Fruit fly (Drosophila melanogaster): ENCODE results near the gene CG1545.

CG1545 gene

dm6 chrX:11053456-11053855 is 6.0 kb downstream of the CG1545 start, which contains the start of gene CG1552:
Gene CG1552, minus strand, starts transcription at chrX:11053556.
- no peak for TF ChIP-seq CG8632 (GFP tag; optimal IDR thresholded peaks at IDR 0.05)
- no peak for TF ChIP-seq fd59A (GFP tag; optimal IDR thresholded peaks at IDR 0.05)
- no peak for TF ChIP-seq Blimp-1 (GFP tag; optimal IDR thresholded peaks at IDR 0.05)
- no peak for TF ChIP-seq CG15336 (GFP tag; IDR thresholded peaks at IDR 0.05)
- no peak for TF ChIP-seq CG6854 (GFP tag; optimal IDR thresholded peaks at IDR 0.05)
- no peak for TF ChIP-seq net (GFP tag; optimal IDR thresholded peaks at IDR 0.05)
- TF ChIP-seq pdm3 (GFP tag; optimal IDR thresholded peaks at IDR 0.05): no peak
- no peak for TF ChIP-seq eg (GFP tag; IDR thresholded peaks at IDR 0.05)
- no peak for TF ChIP-seq CG7368 (GFP tag; optimal IDR thresholded peaks at IDR 0.05)
- no peak for TF ChIP-seq CG1621 (tag; optimal IDR thresholded peaks at IDR 0.05)

dm6 chrX:11044456-11044855 is 15.0 kb downstream of the CG1545 start, which contains the start of gene SmydA-4:
Gene SmydA-4, plus strand, starts transcription at chrX:11044756.
- no peak for TF ChIP-seq CG6276 (GFP tag; optimal IDR thresholded peaks at IDR 0.05)
- TF ChIP-seq Hr39 (GFP tag; optimal IDR thresholded peaks at IDR 0.05): no peak
- no peak for TF ChIP-seq achi (GFP tag; optimal IDR thresholded peaks at IDR 0.05)
- no peak for TF ChIP-seq CG11762 (GFP tag; optimal IDR thresholded peaks at IDR 0.05; ENCODE audit: insufficient read depth)
- no peak for TF ChIP-seq CG11294 (GFP tag; IDR thresholded peaks at IDR 0.05)
- no peak for TF ChIP-seq CG7368 (GFP tag; optimal IDR thresholded peaks at IDR 0.05)
- TF ChIP-seq fkh (GFP tag; optimal IDR thresholded peaks at IDR 0.05): no peak

DNA sequence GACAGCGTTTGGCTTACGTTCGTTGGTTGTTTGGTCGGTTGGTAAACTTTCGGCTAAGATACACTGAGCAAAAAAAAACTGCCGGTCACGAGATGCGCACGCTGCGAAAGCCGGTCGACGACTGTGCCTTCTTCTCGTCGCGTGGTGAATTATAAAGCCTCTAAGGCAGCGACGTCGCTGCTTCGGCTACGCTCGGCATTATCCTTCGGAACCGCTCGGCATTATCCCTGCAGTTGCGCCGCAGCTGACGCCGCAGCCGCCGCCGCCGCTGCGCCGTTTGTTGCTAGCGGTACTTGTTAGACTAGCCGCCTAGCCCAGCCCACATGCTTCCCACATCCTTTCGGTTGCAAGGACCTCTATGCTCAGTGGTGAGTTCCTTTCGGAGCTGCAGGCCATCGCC is 19.6 kb downstream of the CG1545 start, which contains the start of gene vex:
TSS of gene vex (minus strand) at position 114 of the 400 bp plus-strand sequence.
- TF ChIP-seq CG10669 (GFP tag; optimal IDR thresholded peaks at IDR 0.05): no peak
- no peak for TF ChIP-seq CG11762 (GFP tag; optimal IDR thresholded peaks at IDR 0.05; ENCODE audit: insufficient read depth)
- no peak for TF ChIP-seq CG6163 (GFP tag; IDR thresholded peaks at IDR 0.05)
- TF ChIP-seq CG9139 (GFP tag; optimal IDR thresholded peaks at IDR 0.05): no peak
- no peak for TF ChIP-seq OdsH (GFP tag; optimal IDR thresholded peaks at IDR 0.05)
- no peak for TF ChIP-seq CG10631 (GFP tag; optimal IDR thresholded peaks at IDR 0.05)
- TF ChIP-seq Sox15 (GFP tag; optimal IDR thresholded peaks at IDR 0.05): no peak
- no peak for TF ChIP-seq Eip93F (GFP tag; optimal IDR thresholded peaks at IDR 0.05)
- no peak for TF ChIP-seq CG6792 (GFP tag; optimal IDR thresholded peaks at IDR 0.05)
- TF ChIP-seq CG8319 (GFP tag; optimal IDR thresholded peaks at IDR 0.05): no peak
- no peak for TF ChIP-seq Hr38 (GFP tag; optimal IDR thresholded peaks at IDR 0.05)
- TF ChIP-seq CG8119 (GFP tag; IDR thresholded peaks at IDR 0.05): no peak
- TF ChIP-seq fd85E (GFP tag; optimal IDR thresholded peaks at IDR 0.05): no peak
- no peak for TF ChIP-seq Met (GFP tag; optimal IDR thresholded peaks at IDR 0.05)
- TF ChIP-seq CG6854 (GFP tag; optimal IDR thresholded peaks at IDR 0.05): no peak
- no peak for TF ChIP-seq spab (GFP tag; optimal IDR thresholded peaks at IDR 0.05)
- no peak for TF ChIP-seq Blimp-1 (GFP tag; optimal IDR thresholded peaks at IDR 0.05)
- TF ChIP-seq fkh (GFP tag; optimal IDR thresholded peaks at IDR 0.05): no peak

Data from whole organism, prepupa.